Worm (Caenorhabditis elegans) whole organism, late embryonic: ENCODE data around the gene cutl-9.

Experiments
- C38D4.7 ChIP-seq: fragments of 200-800 bp; sonication (Bioruptor generic); optimal IDR thresholded peaks from 2 replicates; lab custom pipeline; 2018; ENCODE audit warnings: mild to moderate bottlenecking, missing genetic modification characterization, moderate library complexity, missing compliant biosample characterization
- F13H6.1 ChIP-seq: sonication (generic microtip); optimal IDR thresholded peaks from 2 replicates; lab custom pipeline; 2016; ENCODE audit warnings: missing genetic modification characterization, missing compliant biosample characterization
- K02D7.2 ChIP-seq: sonication (generic microtip); optimal IDR thresholded peaks from 2 replicates; lab custom pipeline; 2017; ENCODE audit warnings: mild to moderate bottlenecking, missing genetic modification characterization, missing compliant biosample characterization
- K09A11.1 ChIP-seq: sonication (generic microtip); optimal IDR thresholded peaks from 2 replicates; lab custom pipeline; 2017; ENCODE audit warnings: antibody characterized with exemption, mild to moderate bottlenecking, missing genetic modification characterization, missing compliant biosample characterization; ENCODE audit not compliant: insufficient read depth
- ceh-19 ChIP-seq: fragments of 200-800 bp; sonication (Bioruptor generic); optimal IDR thresholded peaks from 2 replicates; lab custom pipeline; 2018; ENCODE audit warnings: mild to moderate bottlenecking, missing genetic modification characterization, missing compliant biosample characterization
- ceh-24 ChIP-seq: sonication (generic microtip); optimal IDR thresholded peaks from 2 replicates; lab custom pipeline; 2016; ENCODE audit warnings: mild to moderate bottlenecking, missing genetic modification characterization, missing compliant biosample characterization
- ceh-30 ChIP-seq: fragments of 150-350 bp; optimal IDR thresholded peaks from 2 replicates; lab custom pipeline; 2014; ENCODE audit warnings: missing biosample characterization, missing genetic modification characterization
- ceh-45 ChIP-seq: fragments of 200-800 bp; sonication (Bioruptor generic); IDR thresholded peaks from 2 replicates; pipeline ENCODE4 v1.3.6; 2022; ENCODE audit warnings: missing genetic modification reagents, missing genetic modification characterization, missing compliant biosample characterization
- dmd-4 ChIP-seq: sonication (generic microtip); optimal IDR thresholded peaks from 2 replicates; lab custom pipeline; 2016; ENCODE audit warnings: borderline replicate concordance, missing genetic modification characterization, missing compliant biosample characterization
- dve-1 ChIP-seq: sonication (generic microtip); optimal IDR thresholded peaks from 2 replicates; lab custom pipeline; 2017; ENCODE audit warnings: antibody characterized with exemption, mild to moderate bottlenecking, missing genetic modification characterization, missing compliant biosample characterization
- elt-2 ChIP-seq: sonication (generic microtip); optimal IDR thresholded peaks from 2 replicates; lab custom pipeline; 2016; ENCODE audit warnings: missing genetic modification reagents, missing genetic modification characterization, missing compliant biosample characterization
- ets-4 ChIP-seq: sonication (generic microtip); optimal IDR thresholded peaks from 2 replicates; lab custom pipeline; 2016; ENCODE audit warnings: missing genetic modification characterization, missing compliant biosample characterization
- eyg-1 ChIP-seq: sonication (generic microtip); optimal IDR thresholded peaks from 2 replicates; lab custom pipeline; 2016; ENCODE audit warnings: missing genotype, missing genetic modification characterization, missing compliant biosample characterization
- fax-1 ChIP-seq: sonication (generic microtip); optimal IDR thresholded peaks from 2 replicates; lab custom pipeline; 2016; ENCODE audit warnings: missing genotype, missing genetic modification characterization, missing compliant biosample characterization
- fkh-6 ChIP-seq: sonication (generic microtip); optimal IDR thresholded peaks from 2 replicates; lab custom pipeline; 2016; ENCODE audit warnings: missing genetic modification characterization, missing compliant biosample characterization
- hlh-13 ChIP-seq: fragments of 200-800 bp; sonication (Bioruptor generic); optimal IDR thresholded peaks from 2 replicates; lab custom pipeline; 2018; ENCODE audit warnings: mild to moderate bottlenecking, missing genetic modification characterization, missing compliant biosample characterization
- hlh-15 ChIP-seq: sonication (generic microtip); optimal IDR thresholded peaks from 2 replicates; lab custom pipeline; 2016; ENCODE audit warnings: missing genetic modification characterization, missing compliant biosample characterization
- hlh-6 ChIP-seq: sonication (generic microtip); optimal IDR thresholded peaks from 2 replicates; lab custom pipeline; 2016; ENCODE audit warnings: missing genotype, missing genetic modification characterization, missing compliant biosample characterization
- hlh-8 ChIP-seq: sonication (generic microtip); optimal IDR thresholded peaks from 2 replicates; lab custom pipeline; 2016; ENCODE audit warnings: missing genotype, missing genetic modification characterization, missing compliant biosample characterization
- lin-11 ChIP-seq: fragments of 200-800 bp; sonication (Bioruptor generic); optimal IDR thresholded peaks from 2 replicates; lab custom pipeline; 2018; ENCODE audit warnings: mild to moderate bottlenecking, missing genetic modification characterization, missing compliant biosample characterization
- madf-2 ChIP-seq: sonication (generic microtip); optimal IDR thresholded peaks from 2 replicates; lab custom pipeline; 2017; ENCODE audit warnings: missing genetic modification characterization, missing compliant biosample characterization
- mec-3 ChIP-seq: sonication (generic microtip); optimal IDR thresholded peaks from 2 replicates; lab custom pipeline; 2016; ENCODE audit warnings: borderline replicate concordance, missing genetic modification characterization, missing compliant biosample characterization
- pat-9 ChIP-seq: fragments of 200-800 bp; sonication (Bioruptor generic); optimal IDR thresholded peaks from 2 replicates; lab custom pipeline; 2018; ENCODE audit warnings: mild to moderate bottlenecking, missing genetic modification characterization, moderate library complexity, missing compliant biosample characterization
- pax-1 ChIP-seq: fragments of 150-350 bp; optimal IDR thresholded peaks from 2 replicates; lab custom pipeline; 2014; ENCODE audit warnings: missing biosample characterization, missing genetic modification characterization
- pha-2 ChIP-seq: sonication (generic microtip); optimal IDR thresholded peaks from 2 replicates; lab custom pipeline; 2017; ENCODE audit warnings: mild to moderate bottlenecking, missing genetic modification characterization, missing compliant biosample characterization
- pha-4 ChIP-seq: fragments of 150-350 bp; optimal IDR thresholded peaks from 2 replicates; lab custom pipeline; 2018; ENCODE audit warnings: missing biosample characterization, missing genetic modification reagents, missing genetic modification characterization
- pros-1 ChIP-seq: fragments of 150-350 bp; optimal IDR thresholded peaks from 2 replicates; lab custom pipeline; 2014; ENCODE audit warnings: missing biosample characterization, missing genetic modification reagents, missing genetic modification characterization
- ref-2 ChIP-seq: sonication (generic microtip); optimal IDR thresholded peaks from 2 replicates; lab custom pipeline; 2016; ENCODE audit warnings: missing genetic modification characterization, missing compliant biosample characterization
- tbx-2 ChIP-seq: sonication (generic microtip); optimal IDR thresholded peaks from 2 replicates; lab custom pipeline; 2016; ENCODE audit warnings: missing genetic modification characterization, missing compliant biosample characterization
- unc-3 ChIP-seq, 2 experiments: fragments of 200-800 bp in 1 of 2; sonication (Bioruptor generic) in 1 of 2; sonication (generic microtip) in 1 of 2; conservative IDR thresholded peaks in 1 of 2; optimal IDR thresholded peaks in 1 of 2; 2 replicates each; pipeline versions ENCODE4 v1.3.6 to Lab custom; 2016 to 2022; ENCODE audit warnings: missing compliant biosample characterization in 2 of 2, missing genetic modification characterization in 2 of 2, missing genetic modification reagents in 1 of 2
- unc-86 ChIP-seq: sonication (generic microtip); optimal IDR thresholded peaks from 2 replicates; lab custom pipeline; 2016; ENCODE audit warnings: missing genetic modification characterization, missing compliant biosample characterization
- zip-5 ChIP-seq: sonication (generic microtip); optimal IDR thresholded peaks from 2 replicates; lab custom pipeline; 2016; ENCODE audit warnings: missing genetic modification characterization, missing compliant biosample characterization

The cutl-9 gene

ce11 chrII:10608821-10609220 lies 13.2 kb upstream of the cutl-9 start:
- TF ChIP-seq pha-2 (tag; lab: Kevin White, UChicago) (no peak), fax-1 (no peak), K09A11.1 (tag; lab: Kevin White, UChicago) (no peak), ceh-24 (no peak), madf-2 (tag; lab: Kevin White, UChicago) (no peak), C38D4.7 (GFP tag; lab: Kevin White, UChicago) (no peak), dve-1 (no peak), eyg-1 (tag; lab: Kevin White, UChicago) (no peak), fkh-6 (no peak)

ce11 chrII:10612743-10613142 lies 9.3 kb upstream of the cutl-9 start, which contains the start of gene C14A4.12:
C14A4.12 (plus strand) TSS chrII:10613043.
- TF ChIP-seq hlh-8 (tag; lab: Kevin White, UChicago) (no peak), hlh-15 (tag; lab: Kevin White, UChicago) (no peak), fkh-6 (no peak), hlh-6 (tag; lab: Kevin White, UChicago) (no peak), mec-3 (tag; lab: Kevin White, UChicago) (no peak), pros-1 (no peak), pax-1 (tag; lab: Kevin White, UChicago) (no peak), ceh-19 (GFP tag; lab: Kevin White, UChicago) (no peak), ets-4 (no peak), zip-5 (tag; lab: Kevin White, UChicago) (no peak), madf-2 (tag; lab: Kevin White, UChicago) (no peak)
- TF ChIP-seq, all 69 proteins: peak for 0

ce11 chrII:10618157-10618556 lies 3.9 kb upstream of the cutl-9 start, which contains the start of gene C14A4.13:
C14A4.13 (plus strand) TSS chrII:10618457.
- no peak for TF ChIP-seq pha-4 (tag; lab: Kevin White, UChicago)
- TF ChIP-seq F13H6.1 (tag; lab: Kevin White, UChicago), result no peak
- TF ChIP-seq mec-3 (tag; lab: Kevin White, UChicago), result no peak
- TF ChIP-seq hlh-8 (tag; lab: Kevin White, UChicago), result no peak
- no peak for TF ChIP-seq C38D4.7 (GFP tag; lab: Kevin White, UChicago)
- TF ChIP-seq eyg-1 (tag; lab: Kevin White, UChicago), result no peak
- TF ChIP-seq dmd-4, result no peak
- no peak for TF ChIP-seq dve-1
- TF ChIP-seq K02D7.2 (tag; lab: Kevin White, UChicago), result no peak
- no peak for TF ChIP-seq pat-9 (tag; lab: Kevin White, UChicago)
- TF ChIP-seq lin-11 (tag; lab: Kevin White, UChicago), result no peak
- TF ChIP-seq ceh-30 (tag; lab: Kevin White, UChicago), result no peak

ce11 chrII:10627086-10627485 lies 5.0 kb downstream of the cutl-9 start:
- TF ChIP-seq elt-2 (tag; lab: Kevin White, UChicago) (peak; percentile 37), unc-3 (GFP tag; conservative IDR thresholded peaks at IDR 0.05; lab: Robert Waterston, UW) (no peak), unc-3 (tag; optimal IDR thresholded peaks at IDR 0.05; lab: Kevin White, UChicago) (no peak), hlh-13 (GFP tag; lab: Kevin White, UChicago) (no peak)

ce11 chrII:10627963-10628362 lies 5.9 kb downstream of the cutl-9 start, which contains the start of gene M28.8:
M28.8 (plus strand) TSS chrII:10628263.
- no peak for TF ChIP-seq tbx-2
- TF ChIP-seq unc-86, result no peak
- TF ChIP-seq madf-2 (tag; lab: Kevin White, UChicago), result no peak
- no peak for TF ChIP-seq ceh-30 (tag; lab: Kevin White, UChicago)
- TF ChIP-seq ceh-45, result no peak
- no peak for TF ChIP-seq ets-4
- TF ChIP-seq ref-2, result no peak
- no peak for TF ChIP-seq pha-2 (tag; lab: Kevin White, UChicago)
- no peak for TF ChIP-seq pat-9 (tag; lab: Kevin White, UChicago)
- no peak for TF ChIP-seq dve-1
